Fruit fly (Drosophila melanogaster) whole organism, embryonic: ENCODE measurements around the gene CG3630.

ENCODE experiments used
- ATbp ChIP-seq: fragments of 200-800 bp; sonication (Bioruptor generic); optimal IDR thresholded peaks from 2 replicates; lab custom pipeline; 2017; ENCODE audit warnings: missing biosample characterization, mild to moderate bottlenecking, missing genetic modification characterization, missing genetic modification reagents
- CG10274 ChIP-seq: fragments of 200-800 bp; sonication (Bioruptor generic); optimal IDR thresholded peaks from 3 replicates; lab custom pipeline; 2017; ENCODE audit warnings: missing biosample characterization, mild to moderate bottlenecking, missing genetic modification characterization
- CG10462 ChIP-seq: fragments of 200-800 bp; sonication (Bioruptor generic); optimal IDR thresholded peaks from 2 replicates; lab custom pipeline; 2016; ENCODE audit warnings: missing biosample characterization, missing genetic modification characterization
- CG11456 ChIP-seq: fragments of 200-800 bp; sonication (Bioruptor generic); IDR thresholded peaks from 3 replicates; pipeline ENCODE4 v1.3.6; 2022; ENCODE audit warnings: missing biosample characterization, missing genetic modification characterization
- CG13424 ChIP-seq: fragments of 200-800 bp; sonication (Bioruptor generic); optimal IDR thresholded peaks from 2 replicates; lab custom pipeline; 2019; ENCODE audit warnings: missing biosample characterization, mild to moderate bottlenecking, missing genetic modification characterization, moderate library complexity
- CG14441 ChIP-seq: fragments of 200-800 bp; sonication (Bioruptor generic); IDR thresholded peaks from 2 replicates; pipeline ENCODE4 v1.3.6; 2022; ENCODE audit warnings: missing biosample characterization, missing genetic modification characterization
- CG14667 ChIP-seq: fragments of 200-800 bp; sonication (Bioruptor generic); IDR thresholded peaks from 2 replicates; pipeline ENCODE4 v1.3.6; 2022; ENCODE audit warnings: missing biosample characterization, missing genetic modification characterization
- CG15073 ChIP-seq: fragments of 200-800 bp; sonication (Bioruptor generic); optimal IDR thresholded peaks from 2 replicates; lab custom pipeline; 2016; ENCODE audit warnings: missing biosample characterization, missing genetic modification characterization
- CG15601 ChIP-seq: fragments of 200-800 bp; sonication (Bioruptor generic); optimal IDR thresholded peaks from 3 replicates; lab custom pipeline; 2019; ENCODE audit warnings: missing biosample characterization, mild to moderate bottlenecking, missing genetic modification characterization, moderate library complexity
- CG1603 ChIP-seq: fragments of 200-800 bp; sonication (Bioruptor generic); optimal IDR thresholded peaks from 2 replicates; lab custom pipeline; 2019; ENCODE audit warnings: missing biosample characterization, mild to moderate bottlenecking, missing genetic modification characterization, moderate library complexity
- CG16815 ChIP-seq: fragments of 200-800 bp; sonication (Bioruptor generic); optimal IDR thresholded peaks from 3 replicates; lab custom pipeline; 2017; ENCODE audit warnings: missing biosample characterization, mild to moderate bottlenecking, missing genetic modification characterization
- CG17829 ChIP-seq: fragments of 200-800 bp; optimal IDR thresholded peaks from 2 replicates; lab custom pipeline; 2019; ENCODE audit warnings: missing biosample characterization, mild to moderate bottlenecking, missing genetic modification characterization, moderate library complexity
- CG18011 ChIP-seq: fragments of 200-800 bp; sonication (Bioruptor generic); optimal IDR thresholded peaks from 2 replicates; lab custom pipeline; 2017; ENCODE audit warnings: missing biosample characterization, missing genetic modification characterization, mild to moderate bottlenecking, moderate library complexity, missing genotype
- CG18599 ChIP-seq: fragments of 200-800 bp; sonication (Bioruptor generic); optimal IDR thresholded peaks from 3 replicates; lab custom pipeline; 2017; ENCODE audit warnings: missing biosample characterization, missing genetic modification characterization, mild to moderate bottlenecking, moderate library complexity, missing genetic modification reagents
- CG2875 ChIP-seq: fragments of 200-800 bp; sonication (Bioruptor generic); optimal IDR thresholded peaks from 2 replicates; lab custom pipeline; 2017; ENCODE audit warnings: missing biosample characterization, mild to moderate bottlenecking, missing genetic modification characterization, missing genetic modification reagents
- CG2889 ChIP-seq: fragments of 200-800 bp; sonication (Bioruptor generic); IDR thresholded peaks from 3 replicates; pipeline ENCODE4 v1.3.6; 2022; ENCODE audit warnings: missing biosample characterization, missing genetic modification characterization
- CG30431 ChIP-seq: fragments of 200-800 bp; sonication (Bioruptor generic); optimal IDR thresholded peaks from 2 replicates; lab custom pipeline; 2017; ENCODE audit warnings: missing biosample characterization, missing genetic modification characterization
- CG3065 ChIP-seq: fragments of 200-800 bp; sonication (Bioruptor generic); optimal IDR thresholded peaks from 2 replicates; lab custom pipeline; 2016; ENCODE audit warnings: missing biosample characterization, missing genetic modification characterization
- CG33213 ChIP-seq: fragments of 200-800 bp; sonication (Bioruptor generic); optimal IDR thresholded peaks from 3 replicates; lab custom pipeline; 2016; ENCODE audit warnings: missing biosample characterization, missing genetic modification characterization
- CG33557 ChIP-seq: fragments of 200-800 bp; sonication (Bioruptor generic); optimal IDR thresholded peaks from 2 replicates; lab custom pipeline; 2019; ENCODE audit warnings: missing biosample characterization, mild to moderate bottlenecking, missing genetic modification characterization, moderate library complexity
- CG3995 ChIP-seq: fragments of 200-800 bp; sonication (Bioruptor generic); optimal IDR thresholded peaks from 3 replicates; lab custom pipeline; 2016; ENCODE audit warnings: missing biosample characterization, missing genetic modification characterization
- CG7839 ChIP-seq: fragments of 200-800 bp; sonication (Bioruptor generic); optimal IDR thresholded peaks from 3 replicates; lab custom pipeline; 2018; ENCODE audit warnings: missing biosample characterization, mild to moderate bottlenecking, missing genetic modification characterization, moderate library complexity
- CG7928 ChIP-seq: fragments of 200-800 bp; sonication (Bioruptor generic); optimal IDR thresholded peaks from 2 replicates; lab custom pipeline; 2017; ENCODE audit warnings: missing biosample characterization, mild to moderate bottlenecking, missing genetic modification characterization
- CG8359 ChIP-seq: fragments of 200-800 bp; sonication (Bioruptor generic); optimal IDR thresholded peaks from 2 replicates; lab custom pipeline; 2017; ENCODE audit warnings: missing biosample characterization, mild to moderate bottlenecking, missing genetic modification characterization, borderline replicate concordance
- CG9727 ChIP-seq: fragments of 200-800 bp; sonication (Bioruptor generic); optimal IDR thresholded peaks from 3 replicates; lab custom pipeline; 2017; ENCODE audit warnings: missing biosample characterization, mild to moderate bottlenecking, missing genetic modification characterization
- Dll ChIP-seq: fragments of 200-800 bp; sonication (Bioruptor generic); IDR thresholded peaks from 4 replicates; pipeline ENCODE4 v1.3.6; 2022; ENCODE audit warnings: missing biosample characterization, missing genetic modification characterization; ENCODE audit not compliant: partially characterized antibody
- Dref ChIP-seq: fragments of 200-800 bp; sonication (Bioruptor generic); IDR thresholded peaks from 2 replicates; pipeline ENCODE4 v1.3.6; 2022; ENCODE audit warnings: missing biosample characterization, missing genetic modification characterization
- Ets65A ChIP-seq: fragments of 200-800 bp; sonication (Bioruptor generic); peaks from one replicate; lab custom pipeline; 2016; ENCODE audit warnings: missing biosample characterization, missing genetic modification characterization
- HmgD ChIP-seq: fragments of 200-800 bp; sonication (Bioruptor generic); optimal IDR thresholded peaks from 3 replicates; lab custom pipeline; 2016; ENCODE audit warnings: missing biosample characterization, missing genetic modification characterization
- Hmr ChIP-seq: fragments of 200-800 bp; sonication (Bioruptor generic); optimal IDR thresholded peaks from 3 replicates; lab custom pipeline; 2017; ENCODE audit warnings: mild to moderate bottlenecking, missing biosample characterization, missing genetic modification reagents, missing genetic modification characterization
- Neu2 ChIP-seq: fragments of 200-800 bp; sonication (Bioruptor generic); optimal IDR thresholded peaks from 3 replicates; lab custom pipeline; 2016; ENCODE audit warnings: missing biosample characterization, missing genetic modification characterization, borderline replicate concordance
- NfI ChIP-seq: fragments of 200-800 bp; sonication (Bioruptor generic); optimal IDR thresholded peaks from 3 replicates; lab custom pipeline; 2018; ENCODE audit warnings: missing biosample characterization, mild to moderate bottlenecking, missing genetic modification characterization, moderate library complexity
- Rfx ChIP-seq: fragments of 200-800 bp; sonication (Bioruptor generic); IDR thresholded peaks from 2 replicates; pipeline ENCODE4 v1.3.6; 2022; ENCODE audit warnings: missing biosample characterization, missing genetic modification characterization
- al ChIP-seq: fragments of 200-800 bp; sonication (Bioruptor generic); IDR thresholded peaks from 2 replicates; pipeline ENCODE4 v1.3.6; 2022; ENCODE audit warnings: missing biosample characterization, missing genetic modification characterization
- bigmax ChIP-seq: fragments of 200-800 bp; sonication (Bioruptor generic); optimal IDR thresholded peaks from 2 replicates; lab custom pipeline; 2018; ENCODE audit warnings: missing biosample characterization, mild to moderate bottlenecking, missing genetic modification characterization
- ci ChIP-seq: fragments of 200-800 bp; sonication (Bioruptor generic); IDR thresholded peaks from 3 replicates; pipeline ENCODE4 v1.3.6; 2022; ENCODE audit warnings: missing biosample characterization, missing genetic modification characterization
- ham ChIP-seq: fragments of 200-800 bp; sonication (Bioruptor generic); IDR thresholded peaks from 2 replicates; pipeline ENCODE4 v1.3.6; 2022; ENCODE audit warnings: missing biosample characterization, missing genetic modification characterization
- hb ChIP-seq: fragments of 200-800 bp; sonication (Bioruptor generic); IDR thresholded peaks from 3 replicates; pipeline ENCODE4 v1.3.6; 2022; ENCODE audit warnings: missing biosample characterization, missing genetic modification characterization; ENCODE audit not compliant: partially characterized antibody
- her ChIP-seq: fragments of 200-800 bp; sonication (Bioruptor generic); optimal IDR thresholded peaks from 2 replicates; lab custom pipeline; 2016; ENCODE audit warnings: missing biosample characterization, missing genetic modification characterization
- ind ChIP-seq: fragments of 200-800 bp; sonication (Bioruptor generic); optimal IDR thresholded peaks from 3 replicates; lab custom pipeline; 2016; ENCODE audit warnings: missing biosample characterization, missing genetic modification characterization
- insv ChIP-seq, 2 experiments: fragments of 200-800 bp; sonication (Bioruptor generic); optimal IDR thresholded peaks; 3 replicates each; lab custom pipeline; 2016 to 2018; ENCODE audit warnings: missing biosample characterization in 2 of 2, missing genetic modification characterization in 2 of 2
- knrl ChIP-seq: fragments of 200-800 bp; sonication (Bioruptor generic); IDR thresholded peaks from 3 replicates; pipeline ENCODE4 v1.3.6; 2022; ENCODE audit warnings: missing biosample characterization, missing genetic modification characterization; ENCODE audit not compliant: partially characterized antibody
- lov ChIP-seq, 2 experiments: fragments of 200-800 bp in 1 of 2; fragments of >200 bp in 1 of 2; sonication (Bioruptor generic) in 1 of 2; IDR thresholded peaks in 1 of 2; optimal IDR thresholded peaks in 1 of 2; 2 replicates in 1 of 2; 3 replicates in 1 of 2; pipeline versions ENCODE4 v1.3.6 to Lab custom; 2017 to 2022; ENCODE audit warnings: missing biosample characterization in 1 of 2, missing genetic modification characterization in 1 of 2
- onecut ChIP-seq: fragments of 200-800 bp; sonication (Bioruptor generic); IDR thresholded peaks from 2 replicates; pipeline ENCODE4 v1.3.6; 2022; ENCODE audit warnings: missing biosample characterization, missing genetic modification characterization
- otp ChIP-seq: fragments of 200-800 bp; sonication (Bioruptor generic); IDR thresholded peaks from 3 replicates; pipeline ENCODE4, ENCODE4 v1.3.6; 2022; ENCODE audit warnings: missing biosample characterization, missing genetic modification characterization
- pita ChIP-seq: fragments of 200-800 bp; sonication (Bioruptor generic); optimal IDR thresholded peaks from 2 replicates; lab custom pipeline; 2017; ENCODE audit warnings: missing biosample characterization, mild to moderate bottlenecking, missing genetic modification characterization
- row ChIP-seq: fragments of 200-800 bp; sonication (Bioruptor generic); IDR thresholded peaks from 3 replicates; pipeline ENCODE4 v1.3.6; 2022; ENCODE audit warnings: missing biosample characterization, missing genetic modification characterization
- tap ChIP-seq: fragments of 200-800 bp; optimal IDR thresholded peaks from 3 replicates; lab custom pipeline; 2019; ENCODE audit warnings: missing biosample characterization, mild to moderate bottlenecking, missing genetic modification characterization, moderate library complexity
- vvl ChIP-seq: fragments of 200-800 bp; sonication (Bioruptor generic); IDR thresholded peaks from 2 replicates; pipeline ENCODE4 v1.3.6; 2022; ENCODE audit warnings: missing biosample characterization, missing genetic modification characterization
- wek ChIP-seq: fragments of 200-800 bp; sonication (Bioruptor generic); optimal IDR thresholded peaks from 3 replicates; lab custom pipeline; 2018; ENCODE audit warnings: missing biosample characterization, mild to moderate bottlenecking, missing genetic modification characterization, moderate library complexity

CG3630 gene

dm6 chrX:2172420-2172827, 10.4 kb downstream of the CG3630 start, which contains the start of gene ND-B14.5A (continued):
- TF ChIP-seq CG13424 (tag; lab: Kevin White, UChicago) (no peak), vvl (GFP tag; lab: Robert Waterston, UW) (peak; percentile 22; the same call in 1 of the 2 replicates), Rfx (GFP tag; lab: Robert Waterston, UW) (peak; percentile 48; the same call in 1 of the 2 replicates), her (GFP tag; lab: Kevin White, UChicago) (no peak), tap (tag; lab: Kevin White, UChicago) (no peak), CG33213 (GFP tag; lab: Kevin White, UChicago) (no peak), ind (no peak), knrl (peak; percentile 80), CG10462 (GFP tag; lab: Kevin White, UChicago) (no peak), CG10274 (GFP tag; lab: Kevin White, UChicago) (no peak), hb (GFP tag; lab: Robert Waterston, UW) (peak; percentile 96), CG15073 (GFP tag; lab: Kevin White, UChicago) (no peak), Neu2 (GFP tag; lab: Kevin White, UChicago) (no peak), HmgD (GFP tag; lab: Kevin White, UChicago) (no peak), CG18599 (GFP tag; lab: Kevin White, UChicago) (no peak), CG7839 (tag; lab: Kevin White, UChicago) (no peak), Dll (GFP tag; lab: Robert Waterston, UW) (peak; percentile 92), onecut (GFP tag; lab: Robert Waterston, UW) (peak; percentile 49), CG16815 (GFP tag; lab: Kevin White, UChicago) (no peak), CG15601 (tag; lab: Kevin White, UChicago) (no peak), Dref (GFP tag; lab: Robert Waterston, UW) (peak; percentile 97), CG1603 (peak; percentile 65), Hmr (GFP tag; lab: Kevin White, UChicago) (peak; percentile 7), CG14667 (GFP tag; lab: Robert Waterston, UW) (no peak), CG3995 (GFP tag; lab: Kevin White, UChicago) (no peak), CG3065 (GFP tag; lab: Kevin White, UChicago) (no peak), CG18011 (GFP tag; lab: Kevin White, UChicago) (no peak), CG14441 (GFP tag; lab: Robert Waterston, UW) (no peak), CG17829 (tag; lab: Kevin White, UChicago) (peak; percentile 18), CG30431 (no peak), bigmax (no peak), CG33557 (GFP tag; lab: Kevin White, UChicago) (no peak), otp (GFP tag; lab: Robert Waterston, UW) (no peak), wek (no peak), ATbp (GFP tag; lab: Kevin White, UChicago) (no peak), CG2889 (no peak), NfI (GFP tag; lab: Kevin White, UChicago) (no peak), CG11456 (GFP tag; lab: Robert Waterston, UW) (no peak), lov (optimal IDR thresholded peaks at IDR 0.05; lab: Kevin White, UChicago) (no peak), lov (GFP tag; IDR thresholded peaks at IDR 0.05; lab: Robert Waterston, UW) (no peak), CG9727 (GFP tag; lab: Kevin White, UChicago) (no peak), Ets65A (GFP tag; lab: Kevin White, UChicago) (no peak), row (GFP tag; lab: Robert Waterston, UW) (peak; percentile 23; the same call in 1 of the 3 replicates), ham (GFP tag; lab: Robert Waterston, UW) (no peak), CG8359 (GFP tag; lab: Kevin White, UChicago) (no peak), pita (GFP tag; lab: Kevin White, UChicago) (no peak), CG7928 (GFP tag; lab: Kevin White, UChicago) (peak; percentile 88), ci (GFP tag; lab: Robert Waterston, UW) (peak; percentile 29; the same call in 1 of the 3 replicates), al (GFP tag; lab: Robert Waterston, UW) (no peak), CG2875 (no peak), insv (GFP tag; optimal IDR thresholded peaks at IDR 0.05; lab: Kevin White, UChicago) (no peak)
